Fruit fly (Drosophila melanogaster) whole organism, embryonic: ENCODE measurements around the gene Vlet.
A peak's percentile ranks its signal among the peaks of the same experiment; 100 is the strongest.

Source experiments
- Asciz ChIP-seq: fragments of 200-800 bp; sonication (Bioruptor generic); optimal IDR thresholded peaks from 2 replicates; lab custom pipeline; 2017; ENCODE audit warnings: missing biosample characterization, mild to moderate bottlenecking, missing genetic modification characterization, missing genetic modification reagents
- Bdp1 ChIP-seq: fragments of 200-800 bp; sonication (Bioruptor generic); optimal IDR thresholded peaks from 3 replicates; lab custom pipeline; 2016; ENCODE audit warnings: missing biosample characterization, missing genetic modification characterization
- Blimp-1 ChIP-seq: fragments of 200-800 bp; sonication (Bioruptor generic); optimal IDR thresholded peaks from 3 replicates; lab custom pipeline; 2018; ENCODE audit warnings: missing biosample characterization, missing genetic modification characterization, mild to moderate bottlenecking, moderate library complexity, missing genetic modification reagents
- CG1233 ChIP-seq: fragments of 200-800 bp; sonication (Bioruptor generic); optimal IDR thresholded peaks from 4 replicates; lab custom pipeline; 2018; ENCODE audit warnings: missing biosample characterization, mild to moderate bottlenecking, missing genetic modification characterization
- CG1529 ChIP-seq: fragments of 200-800 bp; sonication (Bioruptor generic); optimal IDR thresholded peaks from 3 replicates; lab custom pipeline; 2018; ENCODE audit warnings: missing biosample characterization, missing genetic modification characterization
- CG15696 ChIP-seq: fragments of 200-800 bp; sonication (Bioruptor generic); optimal IDR thresholded peaks from 2 replicates; lab custom pipeline; 2019; ENCODE audit warnings: missing biosample characterization, mild to moderate bottlenecking, missing genetic modification characterization, moderate library complexity
- CG17328 ChIP-seq: fragments of 200-800 bp; sonication (Bioruptor generic); IDR thresholded peaks from 2 replicates; pipeline ENCODE4 v1.3.6; 2022; ENCODE audit warnings: missing biosample characterization, missing genetic modification characterization
- CG17802 ChIP-seq: fragments of 200-800 bp; sonication (Bioruptor generic); optimal IDR thresholded peaks from 2 replicates; lab custom pipeline; 2018; ENCODE audit warnings: missing biosample characterization, mild to moderate bottlenecking, missing genetic modification characterization, moderate library complexity
- CG18476 ChIP-seq: fragments of 200-800 bp; sonication (Bioruptor generic); optimal IDR thresholded peaks from 2 replicates; lab custom pipeline; 2016; ENCODE audit warnings: missing biosample characterization, mild to moderate bottlenecking, missing genetic modification characterization
- CG2120 ChIP-seq: fragments of 200-800 bp; sonication (Bioruptor generic); optimal IDR thresholded peaks from 3 replicates; lab custom pipeline; 2016; ENCODE audit warnings: missing biosample characterization, missing genetic modification characterization
- CG2889 ChIP-seq: fragments of 200-800 bp; sonication (Bioruptor generic); IDR thresholded peaks from 3 replicates; pipeline ENCODE4 v1.3.6; 2022; ENCODE audit warnings: missing biosample characterization, missing genetic modification characterization
- CG32772 ChIP-seq: fragments of 200-800 bp; sonication (Bioruptor generic); IDR thresholded peaks from 2 replicates; pipeline ENCODE4 v1.3.6; 2022; ENCODE audit warnings: missing biosample characterization, missing genetic modification characterization
- CG3407 ChIP-seq: fragments of 200-800 bp; sonication (Bioruptor generic); optimal IDR thresholded peaks from 2 replicates; lab custom pipeline; 2018; ENCODE audit warnings: missing biosample characterization, mild to moderate bottlenecking, missing genetic modification characterization
- CG34224 ChIP-seq: fragments of 200-800 bp; sonication (Bioruptor generic); IDR thresholded peaks from 3 replicates; pipeline ENCODE4 v1.3.6; 2022; ENCODE audit warnings: missing biosample characterization, missing genetic modification characterization; ENCODE audit not compliant: partially characterized antibody
- CG4360 ChIP-seq: fragments of 200-800 bp; sonication (Bioruptor generic); IDR thresholded peaks from 2 replicates; pipeline ENCODE4 v1.3.6; 2022; ENCODE audit warnings: missing biosample characterization, missing genetic modification characterization
- CG4854 ChIP-seq: fragments of 200-800 bp; sonication (Bioruptor generic); optimal IDR thresholded peaks from 2 replicates; lab custom pipeline; 2016; ENCODE audit warnings: missing biosample characterization, missing genetic modification characterization, inconsistent platforms
- CG6654 ChIP-seq: fragments of 200-800 bp; sonication (Bioruptor generic); optimal IDR thresholded peaks from 2 replicates; lab custom pipeline; 2017; ENCODE audit warnings: missing biosample characterization, mild to moderate bottlenecking, missing genetic modification characterization
- CG8359 ChIP-seq: fragments of 200-800 bp; sonication (Bioruptor generic); optimal IDR thresholded peaks from 2 replicates; lab custom pipeline; 2017; ENCODE audit warnings: missing biosample characterization, mild to moderate bottlenecking, missing genetic modification characterization, borderline replicate concordance
- D19B ChIP-seq: fragments of 200-800 bp; sonication (Bioruptor generic); optimal IDR thresholded peaks from 2 replicates; lab custom pipeline; 2017; ENCODE audit warnings: missing biosample characterization, mild to moderate bottlenecking, missing genetic modification characterization
- Dref ChIP-seq: fragments of 200-800 bp; sonication (Bioruptor generic); IDR thresholded peaks from 2 replicates; pipeline ENCODE4 v1.3.6; 2022; ENCODE audit warnings: missing biosample characterization, missing genetic modification characterization
- Gsc ChIP-seq: fragments of 200-800 bp; sonication (Bioruptor generic); IDR thresholded peaks from 2 replicates; pipeline ENCODE4 v1.3.6; 2022; ENCODE audit warnings: missing biosample characterization, missing genetic modification characterization
- HmgD ChIP-seq: fragments of 200-800 bp; sonication (Bioruptor generic); optimal IDR thresholded peaks from 3 replicates; lab custom pipeline; 2016; ENCODE audit warnings: missing biosample characterization, missing genetic modification characterization
- HmgZ ChIP-seq: fragments of 200-800 bp; sonication (Bioruptor generic); optimal IDR thresholded peaks from 2 replicates; lab custom pipeline; 2018; ENCODE audit warnings: missing biosample characterization, mild to moderate bottlenecking, missing genetic modification characterization
- Myb ChIP-seq: fragments of 200-800 bp; sonication (Bioruptor generic); optimal IDR thresholded peaks from 2 replicates; lab custom pipeline; 2016; ENCODE audit warnings: missing biosample characterization, missing genetic modification characterization
- Nf-YB ChIP-seq: fragments of 200-800 bp; sonication (Bioruptor generic); optimal IDR thresholded peaks from 3 replicates; lab custom pipeline; 2019; ENCODE audit warnings: missing biosample characterization, mild to moderate bottlenecking, missing genetic modification characterization, moderate library complexity
- Oli ChIP-seq: fragments of 200-800 bp; sonication (Bioruptor generic); optimal IDR thresholded peaks from 2 replicates; lab custom pipeline; 2018; ENCODE audit warnings: missing biosample characterization, mild to moderate bottlenecking, missing genetic modification characterization, moderate library complexity
- ap ChIP-seq: fragments of 200-800 bp; sonication (Bioruptor generic); IDR thresholded peaks from 2 replicates; pipeline ENCODE4 v1.3.6; 2022; ENCODE audit warnings: missing biosample characterization, missing genetic modification characterization
- chif ChIP-seq, 2 experiments: fragments of 200-800 bp; sonication (Bioruptor generic); optimal IDR thresholded peaks; 3 replicates each; lab custom pipeline; 2016; ENCODE audit warnings: missing biosample characterization in 2 of 2, missing genetic modification characterization in 2 of 2
- chinmo ChIP-seq: fragments of 200-800 bp; sonication (Bioruptor generic); IDR thresholded peaks from 4 replicates; pipeline ENCODE4 v1.3.6; 2022; ENCODE audit warnings: missing biosample characterization, missing genetic modification characterization; ENCODE audit not compliant: partially characterized antibody
- da ChIP-seq: fragments of 200-800 bp; sonication (Bioruptor generic); optimal IDR thresholded peaks from 2 replicates; lab custom pipeline; 2016; ENCODE audit warnings: missing biosample characterization, missing genetic modification characterization
- emc ChIP-seq: fragments of 200-800 bp; sonication (Bioruptor generic); optimal IDR thresholded peaks from 2 replicates; lab custom pipeline; 2016; ENCODE audit warnings: missing biosample characterization, missing genetic modification characterization
- ems ChIP-seq: fragments of 200-800 bp; sonication (Bioruptor generic); optimal IDR thresholded peaks from 3 replicates; lab custom pipeline; 2016; ENCODE audit warnings: missing biosample characterization, missing genetic modification characterization
- gce ChIP-seq: fragments of 200-800 bp; sonication (Bioruptor generic); IDR thresholded peaks from 3 replicates; pipeline ENCODE4 v1.3.6; 2022; ENCODE audit warnings: missing biosample characterization, missing genetic modification characterization
- gro ChIP-seq: fragments of 200-800 bp; sonication (Bioruptor generic); optimal IDR thresholded peaks from 2 replicates; lab custom pipeline; 2016; ENCODE audit warnings: missing biosample characterization, missing genetic modification characterization
- gt ChIP-seq: fragments of 200-800 bp; sonication (Bioruptor generic); IDR thresholded peaks from 2 replicates; pipeline ENCODE4 v1.3.6; 2022; ENCODE audit warnings: missing biosample characterization, missing genetic modification characterization
- her ChIP-seq: fragments of 200-800 bp; sonication (Bioruptor generic); optimal IDR thresholded peaks from 2 replicates; lab custom pipeline; 2016; ENCODE audit warnings: missing biosample characterization, missing genetic modification characterization
- klu ChIP-seq: fragments of 200-800 bp; sonication (Bioruptor generic); IDR thresholded peaks from 2 replicates; pipeline ENCODE4 v1.3.6; 2022; ENCODE audit warnings: missing biosample characterization, missing genetic modification characterization
- lbe ChIP-seq: fragments of 200-800 bp; sonication (Bioruptor generic); optimal IDR thresholded peaks from 2 replicates; lab custom pipeline; 2016; ENCODE audit warnings: missing biosample characterization, mild to moderate bottlenecking, missing genetic modification characterization
- lmd ChIP-seq: fragments of 200-800 bp; sonication (Bioruptor generic); IDR thresholded peaks from 2 replicates; pipeline ENCODE4 v1.3.6; 2022; ENCODE audit warnings: missing biosample characterization, missing genetic modification characterization
- org-1 ChIP-seq: fragments of 200-800 bp; sonication (Bioruptor generic); optimal IDR thresholded peaks from 2 replicates; lab custom pipeline; 2017; ENCODE audit warnings: missing biosample characterization, missing genetic modification characterization
- pb ChIP-seq: fragments of 200-800 bp; sonication (Bioruptor generic); optimal IDR thresholded peaks from 3 replicates; lab custom pipeline; 2016; ENCODE audit warnings: missing biosample characterization, missing genetic modification characterization
- phol ChIP-seq: fragments of 200-800 bp; sonication (Bioruptor generic); optimal IDR thresholded peaks from 3 replicates; lab custom pipeline; 2018; ENCODE audit warnings: missing biosample characterization, mild to moderate bottlenecking, missing genetic modification characterization, moderate library complexity
- sens-2 ChIP-seq: fragments of 200-800 bp; sonication (Bioruptor generic); IDR thresholded peaks from 2 replicates; pipeline ENCODE4 v1.3.6; 2022; ENCODE audit warnings: missing biosample characterization, missing genetic modification characterization
- sqz ChIP-seq: fragments of 200-800 bp; sonication (Bioruptor generic); optimal IDR thresholded peaks from 3 replicates; lab custom pipeline; 2018; ENCODE audit warnings: missing biosample characterization, mild to moderate bottlenecking, missing genetic modification characterization
- stwl ChIP-seq: fragments of 200-800 bp; sonication (Bioruptor generic); optimal IDR thresholded peaks from 3 replicates; lab custom pipeline; 2018; ENCODE audit warnings: missing biosample characterization, mild to moderate bottlenecking, missing genetic modification characterization, moderate library complexity
- tap ChIP-seq: fragments of 200-800 bp; optimal IDR thresholded peaks from 3 replicates; lab custom pipeline; 2019; ENCODE audit warnings: missing biosample characterization, mild to moderate bottlenecking, missing genetic modification characterization, moderate library complexity
- tgo ChIP-seq: fragments of 200-800 bp; sonication (Bioruptor generic); IDR thresholded peaks from 3 replicates; pipeline ENCODE4 v1.3.6; 2022; ENCODE audit warnings: missing biosample characterization, missing genetic modification characterization
- tll ChIP-seq, 2 experiments: fragments of 200-800 bp in 1 of 2; fragments of >200 bp in 1 of 2; sonication (Bioruptor generic) in 1 of 2; optimal IDR thresholded peaks; 2 replicates each; lab custom pipeline; 2017 to 2019; ENCODE audit warnings: missing biosample characterization in 2 of 2, missing genetic modification characterization in 2 of 2, mild to moderate bottlenecking in 1 of 2, moderate library complexity in 1 of 2
- unpg ChIP-seq: fragments of 200-800 bp; sonication (Bioruptor generic); optimal IDR thresholded peaks from 3 replicates; lab custom pipeline; 2018; ENCODE audit warnings: missing biosample characterization, mild to moderate bottlenecking, missing genetic modification characterization, moderate library complexity
- wek ChIP-seq: fragments of 200-800 bp; sonication (Bioruptor generic); optimal IDR thresholded peaks from 3 replicates; lab custom pipeline; 2018; ENCODE audit warnings: missing biosample characterization, mild to moderate bottlenecking, missing genetic modification characterization, moderate library complexity

Gene Vlet

dm6 chrX:11713808-11714528 is 35.6 kb upstream of the Vlet start (continued):
- TF ChIP-seq da (GFP tag; lab: Kevin White, UChicago), result no peak
- TF ChIP-seq CG2889, result no peak
- no peak for TF ChIP-seq sqz (GFP tag; lab: Kevin White, UChicago)
- no peak for TF ChIP-seq HmgZ (tag; lab: Kevin White, UChicago)
- TF ChIP-seq chif (GFP tag; optimal IDR thresholded peaks at IDR 0.05; lab: Kevin White, UChicago), result no peak
- no peak for TF ChIP-seq wek (GFP tag; lab: Kevin White, UChicago)
- no peak for TF ChIP-seq CG4360 (GFP tag; lab: Robert Waterston, UW)
- no peak for TF ChIP-seq stwl (tag; lab: Kevin White, UChicago)
- no peak for TF ChIP-seq CG1529 (GFP tag; lab: Kevin White, UChicago)
- TF ChIP-seq CG18476, result no peak
- TF ChIP-seq Dref (GFP tag; lab: Robert Waterston, UW), result no peak
- no peak for TF ChIP-seq org-1 (GFP tag; lab: Kevin White, UChicago)
- TF ChIP-seq CG4854 (GFP tag; lab: Kevin White, UChicago), result no peak
- TF ChIP-seq her (GFP tag; lab: Kevin White, UChicago), result no peak
- TF ChIP-seq emc (GFP tag; lab: Kevin White, UChicago), result no peak
- TF ChIP-seq unpg (GFP tag; lab: Kevin White, UChicago), result no peak
- no peak for TF ChIP-seq CG17802 (tag; lab: Kevin White, UChicago)
- TF ChIP-seq CG17328 (GFP tag; lab: Robert Waterston, UW), result no peak
- no peak for TF ChIP-seq gt (GFP tag; lab: Robert Waterston, UW)
- no peak for TF ChIP-seq CG6654 (GFP tag; lab: Kevin White, UChicago)
- TF ChIP-seq tgo (GFP tag; lab: Robert Waterston, UW), result no peak
- no peak for TF ChIP-seq Myb (GFP tag; lab: Kevin White, UChicago)
- TF ChIP-seq HmgD (GFP tag; lab: Kevin White, UChicago), result no peak
- TF ChIP-seq CG15696 (tag; lab: Kevin White, UChicago), result no peak
- TF ChIP-seq Nf-YB, result no peak
- no peak for TF ChIP-seq lmd (GFP tag; lab: Robert Waterston, UW)
- no peak for TF ChIP-seq sens-2
- TF ChIP-seq gce (GFP tag; lab: Robert Waterston, UW), result no peak
- TF ChIP-seq Asciz, result no peak
- TF ChIP-seq lbe (GFP tag; lab: Kevin White, UChicago), result peak; percentile 33
- TF ChIP-seq Bdp1 (GFP tag; lab: Kevin White, UChicago), result no peak
- TF ChIP-seq Gsc, result no peak
- TF ChIP-seq klu (GFP tag; lab: Robert Waterston, UW), result no peak
- TF ChIP-seq D19B (GFP tag; lab: Kevin White, UChicago), result no peak
- no peak for TF ChIP-seq CG34224
- no peak for TF ChIP-seq pb (GFP tag; lab: Kevin White, UChicago)
- TF ChIP-seq CG1233, result no peak
- no peak for TF ChIP-seq CG32772
- no peak for TF ChIP-seq CG3407 (GFP tag; lab: Kevin White, UChicago)
- TF ChIP-seq Blimp-1, result no peak
- no peak for TF ChIP-seq CG2120 (GFP tag; lab: Kevin White, UChicago)
- no peak for TF ChIP-seq Oli (tag; lab: Kevin White, UChicago)
- no peak for TF ChIP-seq tap (tag; lab: Kevin White, UChicago)
- no peak for TF ChIP-seq phol (tag; lab: Kevin White, UChicago)
- TF ChIP-seq ems (GFP tag; lab: Kevin White, UChicago), result no peak
- TF ChIP-seq CG8359 (GFP tag; lab: Kevin White, UChicago), result no peak
- TF ChIP-seq gro (GFP tag; lab: Kevin White, UChicago), result no peak
- no peak for TF ChIP-seq ap (GFP tag; lab: Robert Waterston, UW)
- peak; percentile 79; the same call in 3 of the 4 replicates for TF ChIP-seq chinmo (GFP tag; lab: Robert Waterston, UW)
- TF ChIP-seq tll (GFP tag; optimal IDR thresholded peaks at IDR 0.05; lab: Kevin White, UChicago), result no peak
